Worm (Caenorhabditis elegans): ENCODE results near the gene srsx-16.
A peak's percentile ranks its signal among the peaks of the same experiment; 100 is the strongest.

Gene srsx-16

ce11 chrIV:5590120-5590519 is 29.4 kb downstream of the srsx-16 start (continued):
- peak in 1 of 2 experiments; percentile 40 for TF ChIP-seq hif-1 (tag; optimal IDR thresholded peaks at IDR 0.05)
- no peak for TF ChIP-seq dmd-8 (GFP tag; IDR thresholded peaks at IDR 0.05)
- TF ChIP-seq dpl-1 (GFP tag; optimal IDR thresholded peaks at IDR 0.05) = no peak
- TF ChIP-seq hmg-1.1 (GFP tag; IDR thresholded peaks at IDR 0.05) = 0 out of 2 replicates have a peak, but pooled peaks have one; percentile 9
- TF ChIP-seq arid-1 (GFP tag; conservative IDR thresholded peaks at IDR 0.05) = no peak
- no peak for TF ChIP-seq T20F7.1 (GFP tag; optimal IDR thresholded peaks at IDR 0.05)
- no peak for TF ChIP-seq T26A8.4 (GFP tag; IDR thresholded peaks at IDR 0.05)
- TF ChIP-seq F26F4.8 (GFP tag; conservative IDR thresholded peaks at IDR 0.05) = no peak
- TF ChIP-seq egl-43 (GFP tag; IDR thresholded peaks at IDR 0.05) = no peak
- no peak for TF ChIP-seq F10B5.3 (tag; optimal IDR thresholded peaks at IDR 0.05)
- peak; percentile 91 for TF ChIP-seq dve-1 (tag; optimal IDR thresholded peaks at IDR 0.05; ENCODE audit: insufficient read depth)
- peak; percentile 91 for TF ChIP-seq hlh-11 (tag; optimal IDR thresholded peaks at IDR 0.05)
- no peak for TF ChIP-seq cey-2 (tag; optimal IDR thresholded peaks at IDR 0.05; ENCODE audit: borderline replicate concordance, insufficient read depth)
- TF ChIP-seq ctbp-1 (GFP tag; IDR thresholded peaks at IDR 0.05) = no peak
- TF ChIP-seq aly-2 (tag; optimal IDR thresholded peaks at IDR 0.05) = no peak
- no peak for TF ChIP-seq daf-8 (GFP tag; IDR thresholded peaks at IDR 0.05)
- no peak for TF ChIP-seq madf-5 (GFP tag; IDR thresholded peaks at IDR 0.05)
- TF ChIP-seq nhr-77 (tag; optimal IDR thresholded peaks at IDR 0.05) = peak; percentile 29
- peak; percentile 96 for TF ChIP-seq hlh-30 (tag; optimal IDR thresholded peaks at IDR 0.05; ENCODE audit: insufficient read depth)
- TF ChIP-seq jun-1 (tag; optimal IDR thresholded peaks at IDR 0.05) = no peak
- TF ChIP-seq php-3 (GFP tag; IDR thresholded peaks at IDR 0.05) = 0 out of 2 replicates have a peak, but pooled peaks have one; percentile 35
- peak; percentile 82 for TF ChIP-seq dmd-6 (GFP tag; IDR thresholded peaks at IDR 0.05)
- no peak for TF ChIP-seq egl-27 (tag; optimal IDR thresholded peaks at IDR 0.05)
- TF ChIP-seq mep-1 (tag; optimal IDR thresholded peaks at IDR 0.05) = peak; percentile 49
- TF ChIP-seq fkh-10 (GFP tag; optimal IDR thresholded peaks at IDR 0.05) = no peak
- no peak for TF ChIP-seq ztf-7 (tag; optimal IDR thresholded peaks at IDR 0.05)
- peak; percentile 30 for TF ChIP-seq mes-2 (tag; optimal IDR thresholded peaks at IDR 0.05; ENCODE audit: poor library complexity, severe bottlenecking)
- peak; percentile 3 for TF ChIP-seq mxl-3 (GFP tag; optimal IDR thresholded peaks at IDR 0.05)
- no peak for TF ChIP-seq unc-39 (tag; optimal IDR thresholded peaks at IDR 0.05)
- no peak for TF ChIP-seq ceh-32 (tag; optimal IDR thresholded peaks at IDR 0.05; ENCODE audit: poor library complexity)
- no peak for TF ChIP-seq ZK337.2 (GFP tag; IDR thresholded peaks at IDR 0.05)
- no peak for TF ChIP-seq saeg-2 (GFP tag; IDR thresholded peaks at IDR 0.05)

- TF ChIP-seq ZK546.5 (tag; optimal IDR thresholded peaks at IDR 0.05) = no peak
- TF ChIP-seq lir-3 (tag; optimal IDR thresholded peaks at IDR 0.05) = no peak
- no peak for TF ChIP-seq daf-12 (tag; optimal IDR thresholded peaks at IDR 0.05)
- no peak for TF ChIP-seq F44E2.7 (GFP tag; IDR thresholded peaks at IDR 0.05)
- TF ChIP-seq T20F7.1 (GFP tag; optimal IDR thresholded peaks at IDR 0.05) = no peak
- no peak for TF ChIP-seq zfp-2 (tag; optimal IDR thresholded peaks at IDR 0.05)
- no peak for TF ChIP-seq daf-8 (GFP tag; IDR thresholded peaks at IDR 0.05)
- TF ChIP-seq set-16 (GFP tag; IDR thresholded peaks at IDR 0.05) = no peak
- TF ChIP-seq mep-1 (tag; optimal IDR thresholded peaks at IDR 0.05) = no peak
- TF ChIP-seq nhr-6 (tag; optimal IDR thresholded peaks at IDR 0.05) = no peak
- TF ChIP-seq aly-2 (tag; optimal IDR thresholded peaks at IDR 0.05) = no peak
- no peak for TF ChIP-seq daf-19 (GFP tag; conservative IDR thresholded peaks at IDR 0.05)
- no peak for TF ChIP-seq pha-4 (GFP tag; IDR thresholded peaks at IDR 0.05)
- TF ChIP-seq pha-4 (tag; optimal IDR thresholded peaks at IDR 0.05) = peak; percentile 28
- TF ChIP-seq mxl-3 (GFP tag; optimal IDR thresholded peaks at IDR 0.05) = no peak
- TF ChIP-seq dmd-8 (GFP tag; IDR thresholded peaks at IDR 0.05) = no peak
- TF ChIP-seq nhr-77 (tag; optimal IDR thresholded peaks at IDR 0.05) = no peak
- no peak for TF ChIP-seq ceh-44 (GFP tag; IDR thresholded peaks at IDR 0.05)
- no peak for TF ChIP-seq ceh-28 (tag; optimal IDR thresholded peaks at IDR 0.05)
- no peak for TF ChIP-seq mes-2 (tag; optimal IDR thresholded peaks at IDR 0.05; ENCODE audit: poor library complexity, severe bottlenecking)
- no peak for TF ChIP-seq nhr-25 (tag; optimal IDR thresholded peaks at IDR 0.05; ENCODE audit: borderline replicate concordance, insufficient read depth)
- TF ChIP-seq lsy-2 (tag; optimal IDR thresholded peaks at IDR 0.05) = peak in 1 of 2 experiments; percentile 20
- peak in 1 of 2 experiments; percentile 99 for TF ChIP-seq daf-16 (GFP tag; optimal IDR thresholded peaks at IDR 0.05)
- peak; percentile 32 for TF ChIP-seq daf-16 (tag; optimal IDR thresholded peaks at IDR 0.05)
Measured at ce11 chrIV:5587964-5588860, 31.3 kb downstream of the srsx-16 start.

All from whole organism, L4 larva.